Worm (Caenorhabditis elegans) whole organism, late embryonic: ENCODE measurements around the gene nlp-101.

Experiments
- ama-1 ChIP-seq: fragments of 150-350 bp; optimal IDR thresholded peaks from 2 replicates; lab custom pipeline; 2014
- ceh-2 ChIP-seq: sonication (generic microtip); optimal IDR thresholded peaks from 2 replicates; lab custom pipeline; 2016; ENCODE audit warnings: missing genotype, missing genetic modification characterization, missing compliant biosample characterization
- pha-2 ChIP-seq: sonication (generic microtip); optimal IDR thresholded peaks from 2 replicates; lab custom pipeline; 2017; ENCODE audit warnings: mild to moderate bottlenecking, missing genetic modification characterization, missing compliant biosample characterization
- pha-4 ChIP-seq: fragments of 150-350 bp; optimal IDR thresholded peaks from 2 replicates; lab custom pipeline; 2018; ENCODE audit warnings: missing biosample characterization, missing genetic modification reagents, missing genetic modification characterization
- sox-4 ChIP-seq: sonication (generic microtip); optimal IDR thresholded peaks from 2 replicates; lab custom pipeline; 2017; ENCODE audit warnings: mild to moderate bottlenecking, missing genetic modification characterization, inconsistent platforms, missing compliant biosample characterization

DNA sequence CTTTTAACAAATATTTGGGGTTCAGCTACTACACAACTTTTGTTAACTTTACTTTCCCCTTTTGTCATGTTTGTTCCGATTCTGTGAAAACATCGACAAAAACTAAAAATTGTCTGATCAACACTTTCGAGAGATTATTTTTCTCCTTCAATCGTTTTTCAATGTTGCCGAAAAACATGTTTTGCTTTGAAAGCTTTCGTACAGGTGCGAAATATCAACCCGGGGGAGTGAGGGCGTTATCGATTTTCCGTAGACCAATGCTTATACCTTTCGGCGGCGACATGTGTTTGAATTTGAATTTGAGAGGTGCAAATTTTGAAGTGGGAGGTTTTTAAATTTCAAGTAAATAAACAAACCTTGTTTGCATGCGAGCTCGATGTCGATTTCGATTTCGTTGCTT lies 30.3 kb upstream of the nlp-101 start:
- TF ChIP-seq ama-1 = no peak
- TF ChIP-seq sox-4 (tag; lab: Kevin White, UChicago) = no peak
- no peak for TF ChIP-seq ceh-2 (tag; lab: Kevin White, UChicago)
- no peak for TF ChIP-seq pha-2 (tag; lab: Kevin White, UChicago)
- TF ChIP-seq pha-4 = no peak
